Worm (Caenorhabditis elegans) whole organism, L3 larva: Measurements from ENCODE around the gene srh-269.

Experiments used
- R02D3.7 ChIP-seq: fragments of 150-350 bp; optimal IDR thresholded peaks from 2 replicates; lab custom pipeline; 2014; ENCODE audit warnings: missing biosample characterization, missing genetic modification characterization
- aly-2 ChIP-seq: fragments of 150-350 bp; optimal IDR thresholded peaks from 2 replicates; lab custom pipeline; 2014; ENCODE audit warnings: missing biosample characterization, missing genetic modification characterization
- egl-5 ChIP-seq: fragments of 150-350 bp; optimal IDR thresholded peaks from 2 replicates; lab custom pipeline; 2017; ENCODE audit warnings: missing biosample characterization, missing genetic modification reagents, missing genetic modification characterization, inconsistent platforms
- fkh-10 ChIP-seq: sonication (generic microtip); optimal IDR thresholded peaks from 2 replicates; lab custom pipeline; 2017; ENCODE audit warnings: missing biosample characterization, missing genetic modification reagents, missing genetic modification characterization
- fos-1 ChIP-seq: fragments of 150-350 bp; optimal IDR thresholded peaks from 2 replicates; lab custom pipeline; 2014; ENCODE audit warnings: missing biosample characterization, missing genetic modification characterization
- nhr-25 ChIP-seq: sonication (generic microtip); optimal IDR thresholded peaks from 2 replicates; lab custom pipeline; 2017; ENCODE audit warnings: missing biosample characterization, missing genetic modification characterization
- nhr-67 ChIP-seq: fragments of 150-350 bp; optimal IDR thresholded peaks from 2 replicates; lab custom pipeline; 2014; ENCODE audit warnings: missing biosample characterization, missing genetic modification characterization
- nhr-77 ChIP-seq: fragments of 150-350 bp; optimal IDR thresholded peaks from 2 replicates; lab custom pipeline; 2014; ENCODE audit warnings: missing biosample characterization, missing genetic modification characterization
- pqm-1 ChIP-seq: fragments of 150-350 bp; optimal IDR thresholded peaks from 2 replicates; lab custom pipeline; 2017; ENCODE audit warnings: missing biosample characterization, missing genetic modification characterization, inconsistent platforms
- skn-1 ChIP-seq: fragments of 150-350 bp; optimal IDR thresholded peaks from 2 replicates; lab custom pipeline; 2014; ENCODE audit warnings: missing biosample characterization, missing genetic modification characterization
- unc-62 ChIP-seq: fragments of 150-350 bp; sonication (generic microtip); optimal IDR thresholded peaks from 4 replicates; lab custom pipeline; 2014; ENCODE audit warnings: missing biosample characterization, missing genetic modification reagents, missing genetic modification characterization
- ztf-11 ChIP-seq: fragments of 150-350 bp; optimal IDR thresholded peaks from 2 replicates; lab custom pipeline; 2014; ENCODE audit warnings: missing biosample characterization, missing genetic modification characterization
- ztf-4 ChIP-seq: fragments of 150-350 bp; optimal IDR thresholded peaks from 2 replicates; lab custom pipeline; 2014; ENCODE audit warnings: missing biosample characterization, missing genetic modification characterization

DNA sequence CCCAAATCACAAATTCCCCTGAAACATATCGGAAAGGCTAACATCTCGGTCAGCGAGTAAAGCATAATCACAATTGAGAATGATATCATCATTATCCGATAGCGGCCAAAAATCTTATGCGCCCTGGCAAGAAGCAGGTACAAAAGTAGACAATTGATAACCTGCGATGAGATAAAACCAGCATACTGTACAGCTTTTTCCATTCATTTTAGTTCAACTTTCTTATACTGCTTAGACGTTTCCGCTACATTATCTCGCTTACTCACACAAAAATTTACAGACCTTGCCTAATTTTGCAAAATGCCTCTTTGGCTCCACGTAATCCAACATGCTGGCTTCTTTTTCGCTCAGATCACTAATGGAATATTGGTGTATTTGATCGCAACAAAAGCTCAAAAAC is 8.9 kb downstream of the srh-269 start, which contains the start of gene str-150:
- TF ChIP-seq aly-2 (tag; lab: Kevin White, UChicago) = no peak
- no peak for TF ChIP-seq nhr-25 (tag; lab: Kevin White, UChicago)
- no peak for TF ChIP-seq skn-1
- no peak for TF ChIP-seq nhr-77 (tag; lab: Kevin White, UChicago)
- TF ChIP-seq ztf-4 = no peak
- no peak for TF ChIP-seq pqm-1 (tag; lab: Kevin White, UChicago)
- TF ChIP-seq egl-5 (tag; lab: Kevin White, UChicago) = no peak
- TF ChIP-seq R02D3.7 (tag; lab: Kevin White, UChicago) = no peak
- TF ChIP-seq ztf-11 (tag; lab: Kevin White, UChicago) = no peak
- TF ChIP-seq unc-62 = no peak
- TF ChIP-seq nhr-67 (tag; lab: Kevin White, UChicago) = no peak
- no peak for TF ChIP-seq fos-1 (tag; lab: Kevin White, UChicago)
- TF ChIP-seq fkh-10 (GFP tag; lab: Kevin White, UChicago) = no peak
